Fruit fly (Drosophila melanogaster): ENCODE data around the gene Fer1HCH.

dm6 chr3R:30416765-30417274 is 28.8 kb upstream of the Fer1HCH start:
- TF ChIP-seq pdm3 (GFP tag; optimal IDR thresholded peaks at IDR 0.05) (no peak), fd59A (GFP tag; optimal IDR thresholded peaks at IDR 0.05) (no peak), acj6 (GFP tag; optimal IDR thresholded peaks at IDR 0.05) (no peak), lz (GFP tag; optimal IDR thresholded peaks at IDR 0.05) (no peak), Sox102F (GFP tag; optimal IDR thresholded peaks at IDR 0.05) (no peak)

Data from whole organism, prepupa.